Worm (Caenorhabditis elegans) whole organism, L4/young adult: Measurements from ENCODE around the gene T04F3.4.

Experiments used
- W03F9.2 ChIP-seq: fragments of 150-350 bp; optimal IDR thresholded peaks from 2 replicates; lab custom pipeline; 2014; ENCODE audit warnings: missing biosample characterization, missing genetic modification characterization
- dao-5 ChIP-seq: sonication (generic microtip); optimal IDR thresholded peaks from 2 replicates; lab custom pipeline; 2016; ENCODE audit warnings: missing genotype, missing genetic modification characterization, moderate library complexity, missing compliant biosample characterization

DNA sequence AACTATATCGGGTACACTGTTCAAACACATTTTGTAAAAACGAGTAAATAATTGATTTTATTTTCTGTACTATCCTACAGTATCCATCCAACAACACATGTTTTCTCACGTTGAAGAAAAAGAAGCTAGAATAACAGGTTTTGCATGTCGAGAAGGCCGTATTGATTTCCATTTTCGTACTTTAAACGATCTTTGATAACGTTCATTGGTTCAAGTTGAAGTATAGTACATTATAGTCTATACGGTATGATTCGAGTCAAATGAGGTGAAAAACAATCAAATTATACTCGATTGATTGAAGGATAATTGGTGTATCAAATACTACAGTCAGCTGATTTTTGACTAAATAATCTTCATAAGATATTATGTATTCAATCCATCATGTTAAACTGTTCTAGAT, 37.6 kb upstream of the T04F3.4 start:
- TF ChIP-seq dao-5 (tag; lab: Kevin White, UChicago): no peak
- TF ChIP-seq W03F9.2: no peak
